Worm (Caenorhabditis elegans) whole organism, young adult: ENCODE measurements around the gene F38H4.4.

Experiments used
- B0019.2 ChIP-seq: fragments of 200-800 bp; sonication (Bioruptor generic); conservative IDR thresholded peaks from 2 replicates; pipeline ENCODE4 v1.3.6; 2022; ENCODE audit warnings: missing genetic modification reagents, missing genetic modification characterization, missing compliant biosample characterization
- C06A6.2 ChIP-seq: fragments of 200-800 bp; sonication (Bioruptor generic); conservative IDR thresholded peaks from 2 replicates; pipeline ENCODE4 v1.3.6; 2022; ENCODE audit warnings: missing genetic modification characterization, missing compliant biosample characterization
- F10E7.11 ChIP-seq: sonication (generic microtip); optimal IDR thresholded peaks from 2 replicates; lab custom pipeline; 2017; ENCODE audit warnings: mild to moderate bottlenecking, missing genetic modification characterization, moderate library complexity, missing compliant biosample characterization
- F49E8.2 ChIP-seq: sonication (generic microtip); optimal IDR thresholded peaks from 3 replicates; lab custom pipeline; 2017; ENCODE audit warnings: missing genetic modification characterization, mild to moderate bottlenecking, missing compliant biosample characterization, antibody characterized with exemption, moderate library complexity; ENCODE audit not compliant: insufficient read depth
- ama-1 ChIP-seq, 3 experiments: fragments of 150-350 bp in 1 of 3; sonication (generic microtip) in 2 of 3; optimal IDR thresholded peaks; 2 replicates each; lab custom pipeline; 2014 to 2018; ENCODE audit warnings: missing biosample characterization in 2 of 3, missing genetic modification characterization in 2 of 3, missing genetic modification reagents in 2 of 3
- ets-4 ChIP-seq: fragments of 200-800 bp; sonication (Bioruptor generic); optimal IDR thresholded peaks from 2 replicates; lab custom pipeline; 2018; ENCODE audit warnings: mild to moderate bottlenecking, missing genetic modification characterization, missing compliant biosample characterization
- lag-1 ChIP-seq: fragments of 200-800 bp; sonication (Bioruptor generic); IDR thresholded peaks from 2 replicates; pipeline ENCODE4 v1.3.6; 2022; ENCODE audit warnings: missing genetic modification reagents, missing genetic modification characterization, missing compliant biosample characterization
- nhr-90 ChIP-seq: sonication (generic microtip); optimal IDR thresholded peaks from 2 replicates; lab custom pipeline; 2016; ENCODE audit warnings: missing genotype, mild to moderate bottlenecking, missing genetic modification characterization, missing compliant biosample characterization
- xnd-1 ChIP-seq: sonication (generic microtip); optimal IDR thresholded peaks from 2 replicates; lab custom pipeline; 2016; ENCODE audit warnings: missing genotype, missing genetic modification reagents, missing genetic modification characterization, missing compliant biosample characterization

- TF ChIP-seq lag-1 (no peak), F49E8.2 (tag; lab: Kevin White, UChicago) (no peak), B0019.2 (no peak), F10E7.11 (tag; lab: Kevin White, UChicago) (no peak), C06A6.2 (GFP tag; lab: Robert Waterston, UW) (no peak), ama-1 (optimal IDR thresholded peaks at IDR 0.05; lab: Kevin White, UChicago) (no peak), ama-1 (GFP tag; optimal IDR thresholded peaks at IDR 0.05; lab: Kevin White, UChicago) (no peak), xnd-1 (tag; lab: Kevin White, UChicago) (no peak), nhr-90 (tag; lab: Kevin White, UChicago) (no peak), ets-4 (GFP tag; lab: Kevin White, UChicago) (no peak)
Measured at ce11 chrIV:11863428-11863827, 15.4 kb downstream of the F38H4.4 start.
